Worm (Caenorhabditis elegans): ENCODE results near the gene nlp-59.

ce11 chrV:14933450-14934218 is 37.6 kb upstream of the nlp-59 start:
- TF ChIP-seq lin-39 (tag; optimal IDR thresholded peaks at IDR 0.05) (no peak), unc-130 (tag; optimal IDR thresholded peaks at IDR 0.05) (no peak), sox-4 (tag; optimal IDR thresholded peaks at IDR 0.05) (no peak), lsy-2 (tag; optimal IDR thresholded peaks at IDR 0.05) (no peak), nhr-77 (tag; optimal IDR thresholded peaks at IDR 0.05) (no peak), snpc-4 (tag; optimal IDR thresholded peaks at IDR 0.05) (no peak), ztf-4 (tag; optimal IDR thresholded peaks at IDR 0.05) (no peak), aha-1 (tag; optimal IDR thresholded peaks at IDR 0.05) (no peak), nhr-28 (tag; optimal IDR thresholded peaks at IDR 0.05) (no peak), ceh-82 (tag; optimal IDR thresholded peaks at IDR 0.05) (no peak), nhr-19 (GFP tag; conservative IDR thresholded peaks at IDR 0.05) (no peak), snu-23 (GFP tag; optimal IDR thresholded peaks at IDR 0.05) (no peak), nhr-11 (tag; optimal IDR thresholded peaks at IDR 0.05) (no peak), unc-62 (GFP tag; optimal IDR thresholded peaks at IDR 0.05) (no peak)

Measured in whole organism, L1 larva.